Fruit fly (Drosophila melanogaster) whole organism, adult: ENCODE data around the gene HP5.

Source experiments
- CG12768 ChIP-seq: fragments of 200-800 bp; sonication (Bioruptor generic); optimal IDR thresholded peaks from 2 replicates; lab custom pipeline; 2017; ENCODE audit warnings: missing biosample characterization, missing genetic modification characterization, mild to moderate bottlenecking, moderate library complexity, missing genetic modification reagents
- CG14711 ChIP-seq: fragments of 200-800 bp; sonication (Bioruptor generic); optimal IDR thresholded peaks from 2 replicates; lab custom pipeline; 2018; ENCODE audit warnings: missing biosample characterization, mild to moderate bottlenecking, missing genetic modification characterization, moderate library complexity
- CG1620 ChIP-seq: fragments of 200-800 bp; sonication (Bioruptor generic); optimal IDR thresholded peaks from 2 replicates; lab custom pipeline; 2016; ENCODE audit warnings: missing biosample characterization, missing genetic modification characterization
- CG5204 ChIP-seq: fragments of 200-800 bp; sonication (Bioruptor generic); optimal IDR thresholded peaks from 2 replicates; lab custom pipeline; 2016; ENCODE audit warnings: missing biosample characterization, missing genetic modification characterization
- CG7045 ChIP-seq: fragments of 200-800 bp; sonication (Bioruptor generic); optimal IDR thresholded peaks from 2 replicates; lab custom pipeline; 2017; ENCODE audit warnings: missing biosample characterization, mild to moderate bottlenecking, missing genetic modification characterization
- CG7101 ChIP-seq: fragments of 200-800 bp; sonication (Bioruptor generic); optimal IDR thresholded peaks from 2 replicates; lab custom pipeline; 2018; ENCODE audit warnings: missing biosample characterization, mild to moderate bottlenecking, missing genetic modification characterization, moderate library complexity
- Hr96 ChIP-seq: fragments of 200-800 bp; sonication (Bioruptor generic); optimal IDR thresholded peaks from 2 replicates; lab custom pipeline; 2016; ENCODE audit warnings: missing biosample characterization, missing genetic modification characterization
- Mnt ChIP-seq: fragments of 200-800 bp; sonication (Bioruptor generic); optimal IDR thresholded peaks from 2 replicates; lab custom pipeline; 2016; ENCODE audit warnings: missing biosample characterization, mild to moderate bottlenecking, missing genetic modification characterization
- cic ChIP-seq: fragments of 200-800 bp; sonication (Bioruptor generic); optimal IDR thresholded peaks from 2 replicates; lab custom pipeline; 2017; ENCODE audit warnings: missing biosample characterization, mild to moderate bottlenecking, missing genetic modification characterization, moderate library complexity
- cnc ChIP-seq, 2 experiments: fragments of >200 bp; optimal IDR thresholded peaks; 2 replicates each; lab custom pipeline; 2017
- kay ChIP-seq: fragments of 200-800 bp; sonication (Bioruptor generic); peaks from one replicate; lab custom pipeline; 2016; ENCODE audit warnings: missing biosample characterization, missing genetic modification characterization, borderline replicate concordance
- ovo ChIP-seq: fragments of 200-800 bp; sonication (Bioruptor generic); optimal IDR thresholded peaks from 2 replicates; lab custom pipeline; 2016; ENCODE audit warnings: missing biosample characterization, missing genetic modification characterization
- pad ChIP-seq: fragments of 200-800 bp; sonication (Bioruptor generic); optimal IDR thresholded peaks from 3 replicates; lab custom pipeline; 2017; ENCODE audit warnings: missing biosample characterization, missing genetic modification characterization, mild to moderate bottlenecking, moderate library complexity, missing genetic modification reagents
- toe ChIP-seq: fragments of 200-800 bp; sonication (Bioruptor generic); optimal IDR thresholded peaks from 2 replicates; lab custom pipeline; 2016; ENCODE audit warnings: missing biosample characterization, missing genetic modification characterization

dm6 chrX:11419962-11420361 lies 34.6 kb upstream of the HP5 start:
- TF ChIP-seq CG5204 (GFP tag; lab: Kevin White, UChicago) = no peak
- no peak for TF ChIP-seq cnc (optimal IDR thresholded peaks at IDR 0.05; lab: Kevin White, UChicago)
- no peak for TF ChIP-seq CG12768 (GFP tag; lab: Kevin White, UChicago)
- no peak for TF ChIP-seq toe
- no peak for TF ChIP-seq ovo (GFP tag; lab: Kevin White, UChicago)
- TF ChIP-seq cic (GFP tag; lab: Kevin White, UChicago) = no peak
- TF ChIP-seq CG7101 (tag; lab: Kevin White, UChicago) = no peak
- no peak for TF ChIP-seq Hr96 (GFP tag; lab: Kevin White, UChicago)
- TF ChIP-seq CG1620 (GFP tag; lab: Kevin White, UChicago) = no peak
- no peak for TF ChIP-seq kay
- TF ChIP-seq pad (GFP tag; lab: Kevin White, UChicago) = no peak
- TF ChIP-seq CG7045 (GFP tag; lab: Kevin White, UChicago) = no peak
- no peak for TF ChIP-seq CG14711 (tag; lab: Kevin White, UChicago)
- TF ChIP-seq Mnt (GFP tag; lab: Kevin White, UChicago) = no peak
